Worm (Caenorhabditis elegans) whole organism, young adult: ENCODE results near the gene C53C11.4.

Experiments
- B0261.1 ChIP-seq: sonication (generic microtip); optimal IDR thresholded peaks from 2 replicates; lab custom pipeline; 2016; ENCODE audit warnings: mild to moderate bottlenecking, missing genetic modification characterization, moderate library complexity, missing compliant biosample characterization
- B0336.3 ChIP-seq: fragments of 200-800 bp; sonication (Bioruptor generic); IDR thresholded peaks from 2 replicates; pipeline ENCODE4 v1.3.6; 2022; ENCODE audit warnings: missing genetic modification characterization, missing compliant biosample characterization
- F23B12.7 ChIP-seq: sonication (generic microtip); optimal IDR thresholded peaks from 2 replicates; lab custom pipeline; 2017; ENCODE audit warnings: missing genetic modification characterization, mild to moderate bottlenecking, missing compliant biosample characterization, antibody characterized with exemption, moderate library complexity; ENCODE audit not compliant: insufficient read depth
- F37B4.10 ChIP-seq: fragments of 200-800 bp; sonication (Bioruptor generic); IDR thresholded peaks from 2 replicates; pipeline ENCODE4 v1.3.6; 2022; ENCODE audit warnings: missing genetic modification characterization, missing compliant biosample characterization
- F55B11.4 ChIP-seq: sonication (generic microtip); optimal IDR thresholded peaks from 2 replicates; lab custom pipeline; 2016; ENCODE audit warnings: missing compliant biosample characterization, missing genetic modification characterization, borderline replicate concordance; ENCODE audit not compliant: insufficient read depth
- F57C9.4 ChIP-seq: sonication (generic microtip); optimal IDR thresholded peaks from 2 replicates; lab custom pipeline; 2017; ENCODE audit warnings: mild to moderate bottlenecking, missing genetic modification characterization, missing compliant biosample characterization
- K11D2.4 ChIP-seq: fragments of 200-800 bp; sonication (Bioruptor generic); IDR thresholded peaks from 2 replicates; pipeline ENCODE4 v1.3.6; 2022; ENCODE audit warnings: missing genetic modification reagents, missing genetic modification characterization, missing compliant biosample characterization
- T07F8.4 ChIP-seq: sonication (generic microtip); optimal IDR thresholded peaks from 2 replicates; lab custom pipeline; 2016; ENCODE audit warnings: mild to moderate bottlenecking, missing genetic modification characterization, moderate library complexity, missing compliant biosample characterization
- Y53F4B.3 ChIP-seq: fragments of 200-800 bp; sonication (Bioruptor generic); IDR thresholded peaks from 2 replicates; pipeline ENCODE4 v1.3.6; 2022; ENCODE audit warnings: missing genetic modification reagents, missing genetic modification characterization, missing compliant biosample characterization
- Y56A3A.18 ChIP-seq: fragments of 200-800 bp; sonication (Bioruptor generic); IDR thresholded peaks from 2 replicates; pipeline ENCODE4 v1.3.6; 2022; ENCODE audit warnings: missing genetic modification reagents, missing genetic modification characterization, missing compliant biosample characterization
- Y79H2A.3 ChIP-seq: fragments of 200-800 bp; sonication (Bioruptor generic); conservative IDR thresholded peaks from 2 replicates; pipeline ENCODE4 v1.3.6; 2022; ENCODE audit warnings: missing genetic modification reagents, missing genetic modification characterization, missing compliant biosample characterization
- akir-1 ChIP-seq: fragments of 200-800 bp; sonication (Bioruptor generic); optimal IDR thresholded peaks from 2 replicates; lab custom pipeline; 2018; ENCODE audit warnings: mild to moderate bottlenecking, missing genetic modification characterization, moderate library complexity, missing compliant biosample characterization
- cebp-2 ChIP-seq: fragments of 200-800 bp; sonication (Bioruptor generic); IDR thresholded peaks from 2 replicates; pipeline ENCODE4 v1.3.6; 2022; ENCODE audit warnings: missing genetic modification characterization, missing compliant biosample characterization
- ceh-27 ChIP-seq: fragments of 200-800 bp; sonication (Bioruptor generic); optimal IDR thresholded peaks from 2 replicates; lab custom pipeline; 2018; ENCODE audit warnings: mild to moderate bottlenecking, missing genetic modification characterization, moderate library complexity, missing compliant biosample characterization
- die-1 ChIP-seq: sonication (generic microtip); optimal IDR thresholded peaks from 2 replicates; lab custom pipeline; 2016; ENCODE audit warnings: missing genotype, mild to moderate bottlenecking, missing genetic modification characterization, missing compliant biosample characterization
- dox-1 ChIP-seq: fragments of 200-800 bp; sonication (Bioruptor generic); IDR thresholded peaks from 2 replicates; pipeline ENCODE4 v1.3.6; 2022; ENCODE audit warnings: missing genetic modification reagents, missing genetic modification characterization, missing compliant biosample characterization
- ets-4 ChIP-seq: fragments of 200-800 bp; sonication (Bioruptor generic); optimal IDR thresholded peaks from 2 replicates; lab custom pipeline; 2018; ENCODE audit warnings: mild to moderate bottlenecking, missing genetic modification characterization, missing compliant biosample characterization
- him-1 ChIP-seq: sonication (generic microtip); optimal IDR thresholded peaks from 2 replicates; lab custom pipeline; 2016; ENCODE audit warnings: missing genotype, missing genetic modification reagents, missing genetic modification characterization, missing compliant biosample characterization
- let-607 ChIP-seq, 2 experiments: fragments of 200-800 bp in 1 of 2; sonication (Bioruptor generic) in 1 of 2; sonication (generic microtip) in 1 of 2; optimal IDR thresholded peaks; 2 replicates each; lab custom pipeline; 2016 to 2018; ENCODE audit warnings: mild to moderate bottlenecking in 2 of 2, missing compliant biosample characterization in 2 of 2, missing genetic modification characterization in 2 of 2, moderate library complexity in 2 of 2, missing genotype in 1 of 2
- lin-35 ChIP-seq, 3 experiments: fragments of 150-350 bp in 2 of 3; sonication (generic microtip) in 1 of 3; optimal IDR thresholded peaks; 2 replicates each; lab custom pipeline; 2014 to 2018; ENCODE audit warnings: missing biosample characterization in 3 of 3, missing genetic modification characterization in 3 of 3, missing genetic modification reagents in 3 of 3
- lir-1 ChIP-seq: fragments of 200-800 bp; sonication (Bioruptor generic); conservative IDR thresholded peaks from 2 replicates; pipeline ENCODE4 v1.3.6; 2022; ENCODE audit warnings: missing genetic modification reagents, missing genetic modification characterization, missing compliant biosample characterization
- lsy-27 ChIP-seq: sonication (generic microtip); optimal IDR thresholded peaks from 2 replicates; lab custom pipeline; 2017; ENCODE audit warnings: missing genetic modification characterization, mild to moderate bottlenecking, missing compliant biosample characterization, antibody characterized with exemption, missing genotype, borderline replicate concordance; ENCODE audit not compliant: insufficient read depth
- madf-8 ChIP-seq: fragments of 200-800 bp; sonication (Bioruptor generic); conservative IDR thresholded peaks from 2 replicates; pipeline ENCODE4 v1.3.6; 2022; ENCODE audit warnings: missing genetic modification reagents, missing genetic modification characterization, missing compliant biosample characterization
- nfya-1 ChIP-seq: sonication (generic microtip); optimal IDR thresholded peaks from 2 replicates; lab custom pipeline; 2017; ENCODE audit warnings: antibody characterized with exemption, missing compliant biosample characterization, missing genetic modification characterization, borderline replicate concordance; ENCODE audit not compliant: insufficient read depth
- nhr-80 ChIP-seq: sonication (generic microtip); optimal IDR thresholded peaks from 2 replicates; lab custom pipeline; 2016; ENCODE audit warnings: missing genetic modification characterization, missing compliant biosample characterization
- nhr-90 ChIP-seq: sonication (generic microtip); optimal IDR thresholded peaks from 2 replicates; lab custom pipeline; 2016; ENCODE audit warnings: missing genotype, mild to moderate bottlenecking, missing genetic modification characterization, missing compliant biosample characterization
- repo-1 ChIP-seq: sonication (generic microtip); optimal IDR thresholded peaks from 2 replicates; lab custom pipeline; 2017; ENCODE audit warnings: mild to moderate bottlenecking, missing genetic modification characterization, missing compliant biosample characterization
- sdz-38 ChIP-seq: sonication (generic microtip); optimal IDR thresholded peaks from 2 replicates; lab custom pipeline; 2016; ENCODE audit warnings: missing genotype, missing genetic modification characterization, missing compliant biosample characterization
- snpc-4 ChIP-seq, 5 experiments: fragments of 150-350 bp in 1 of 5; sonication (generic microtip) in 4 of 5; optimal IDR thresholded peaks; 2 replicates each; lab custom pipeline; 2014 to 2018; ENCODE audit warnings: missing genetic modification characterization in 5 of 5, missing biosample characterization in 3 of 5, antibody characterized with exemption in 2 of 5, mild to moderate bottlenecking in 2 of 5, missing compliant biosample characterization in 2 of 5, missing genotype in 2 of 5, moderate library complexity in 2 of 5, missing genetic modification reagents in 1 of 5
- tbp1 ChIP-seq: fragments of 200-800 bp; sonication (Bioruptor generic); optimal IDR thresholded peaks from 2 replicates; lab custom pipeline; 2018; ENCODE audit warnings: mild to moderate bottlenecking, missing genetic modification characterization, missing compliant biosample characterization
- unc-130 ChIP-seq: sonication (generic microtip); optimal IDR thresholded peaks from 2 replicates; lab custom pipeline; 2016; ENCODE audit warnings: missing genetic modification reagents, missing genetic modification characterization, missing compliant biosample characterization
- zfh-2 ChIP-seq: fragments of 200-800 bp; sonication (Bioruptor generic); conservative IDR thresholded peaks from 2 replicates; pipeline ENCODE4 v1.3.6; 2022; ENCODE audit warnings: missing genetic modification reagents, missing genetic modification characterization, missing compliant biosample characterization
- ztf-22 ChIP-seq: fragments of 200-800 bp; sonication (Bioruptor generic); optimal IDR thresholded peaks from 2 replicates; lab custom pipeline; 2018; ENCODE audit warnings: mild to moderate bottlenecking, missing genetic modification characterization, moderate library complexity, missing compliant biosample characterization
- ztf-26 ChIP-seq: sonication (generic microtip); optimal IDR thresholded peaks from 2 replicates; lab custom pipeline; 2017; ENCODE audit warnings: missing genetic modification characterization, missing compliant biosample characterization
- ztf-3 ChIP-seq: fragments of 200-800 bp; sonication (Bioruptor generic); optimal IDR thresholded peaks from 2 replicates; lab custom pipeline; 2018; ENCODE audit warnings: mild to moderate bottlenecking, missing genetic modification characterization, missing compliant biosample characterization
- ztf-6 ChIP-seq: fragments of 200-800 bp; sonication (Bioruptor generic); IDR thresholded peaks from 2 replicates; pipeline ENCODE4 v1.3.6; 2022; ENCODE audit warnings: missing genetic modification reagents, missing genetic modification characterization, missing compliant biosample characterization

Gene C53C11.4

ce11 chrX:17324954-17325353 lies 14.2 kb downstream of the C53C11.4 start:
- TF ChIP-seq Y79H2A.3 (GFP tag; lab: Robert Waterston, UW), result no peak
- no peak for TF ChIP-seq him-1 (tag; lab: Kevin White, UChicago)
- 0 out of 2 replicates have a peak, but pooled peaks have one; percentile 30 for TF ChIP-seq zfh-2 (GFP tag; lab: Robert Waterston, UW)

DNA sequence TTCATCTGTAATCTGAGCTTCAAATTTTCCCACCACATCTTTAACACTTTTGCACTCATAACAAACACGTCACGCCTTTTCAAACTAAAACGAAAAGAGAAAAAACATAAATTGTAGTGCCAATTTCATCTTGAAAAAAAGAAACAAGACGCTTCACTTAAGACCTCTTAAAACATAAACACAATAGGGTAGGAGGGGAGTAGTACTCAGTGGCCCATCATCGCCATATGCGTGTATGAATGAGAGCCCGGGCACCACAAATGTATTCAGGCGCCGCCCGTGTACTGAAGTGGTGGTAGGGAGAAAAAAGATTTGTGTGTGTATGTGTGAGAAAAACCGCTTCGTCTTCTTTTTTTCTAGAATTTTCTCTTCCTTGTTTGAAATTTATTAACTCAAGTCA lies 16.5 kb downstream of the C53C11.4 start:
- no peak for TF ChIP-seq lir-1
- TF ChIP-seq ceh-27 (GFP tag; lab: Kevin White, UChicago), result peak; percentile 73

DNA sequence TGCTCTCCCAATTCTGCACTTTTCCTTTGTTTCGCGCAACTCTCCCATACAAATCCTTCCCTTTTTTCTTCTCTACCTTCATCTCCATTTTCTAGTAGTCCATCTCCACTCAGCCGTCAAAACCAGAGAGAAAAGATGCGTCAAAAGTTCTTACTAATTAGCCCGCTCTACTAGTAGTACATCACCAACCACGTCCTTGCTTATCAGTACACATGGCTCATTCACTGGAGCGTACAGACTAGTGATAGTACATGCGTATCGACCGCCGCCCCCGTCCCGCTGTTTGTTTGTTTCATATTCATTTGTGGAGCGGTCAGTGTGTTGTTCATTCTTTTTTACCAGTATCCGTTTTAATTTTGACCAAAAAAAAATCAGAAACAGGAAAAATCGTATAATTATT lies 18.4 kb downstream of the C53C11.4 start:
- 0 out of 2 replicates have a peak, but pooled peaks have one; percentile 12 for TF ChIP-seq dox-1 (GFP tag; lab: Robert Waterston, UW)
- no peak for TF ChIP-seq F37B4.10 (GFP tag; lab: Robert Waterston, UW)

- TF ChIP-seq die-1 (tag; lab: Kevin White, UChicago), result no peak
- TF ChIP-seq B0261.1 (tag; lab: Kevin White, UChicago), result no peak
- no peak for TF ChIP-seq dox-1 (GFP tag; lab: Robert Waterston, UW)
- TF ChIP-seq ztf-6 (GFP tag; lab: Robert Waterston, UW), result no peak
- TF ChIP-seq B0336.3 (GFP tag; lab: Robert Waterston, UW), result no peak
Measured at ce11 chrX:17330574-17330973, 19.9 kb downstream of the C53C11.4 start.

ce11 chrX:17333752-17334151 lies 23.0 kb downstream of the C53C11.4 start, which contains the start of gene C53C11.5:
Gene C53C11.5, plus strand, starts transcription at chrX:17334052.
- TF ChIP-seq nhr-90 (tag; lab: Kevin White, UChicago) (no peak), F55B11.4 (tag; lab: Kevin White, UChicago) (no peak), Y56A3A.18 (no peak), snpc-4 (GFP tag; optimal IDR thresholded peaks at IDR 0.05; lab: Kevin White, UChicago) (no peak), snpc-4 (tag; optimal IDR thresholded peaks at IDR 0.05; lab: Kevin White, UChicago) (no peak), let-607 (tag; optimal IDR thresholded peaks at IDR 0.05; lab: Kevin White, UChicago) (no peak), unc-130 (GFP tag; lab: Kevin White, UChicago) (no peak), cebp-2 (GFP tag; lab: Robert Waterston, UW) (no peak), K11D2.4 (GFP tag; lab: Robert Waterston, UW) (no peak), ztf-6 (GFP tag; lab: Robert Waterston, UW) (no peak), nfya-1 (tag; lab: Kevin White, UChicago) (no peak)

DNA sequence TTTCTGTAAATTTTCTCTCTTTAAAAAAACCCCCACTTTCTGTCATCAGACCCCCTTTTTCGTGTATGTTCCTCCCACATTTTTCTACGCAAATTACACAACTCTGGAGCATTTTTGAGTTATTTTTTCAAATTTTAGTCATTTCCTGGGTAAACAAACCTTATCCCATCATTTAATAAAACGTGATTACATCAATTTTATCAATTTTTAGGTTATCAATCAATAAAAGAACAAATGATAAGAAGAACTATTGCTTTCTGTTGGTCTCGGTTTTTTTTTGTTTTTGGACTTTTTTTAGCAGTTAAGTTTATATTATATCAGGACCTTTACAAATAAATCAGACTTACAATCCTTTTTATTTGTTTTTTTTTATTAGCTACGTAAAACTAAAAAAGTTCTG lies 25.6 kb downstream of the C53C11.4 start, which contains the start of gene C53C11.2:
C53C11.2 (plus strand) TSS at position 284 of the 400 bp plus-strand sequence.
- TF ChIP-seq lsy-27 (tag; lab: Kevin White, UChicago), result no peak
- TF ChIP-seq nhr-80 (tag; lab: Kevin White, UChicago), result peak; percentile 9
- no peak for TF ChIP-seq sdz-38 (tag; lab: Kevin White, UChicago)
- no peak for TF ChIP-seq repo-1 (tag; lab: Kevin White, UChicago)
- no peak for TF ChIP-seq tbp1 (GFP tag; lab: Kevin White, UChicago)
- TF ChIP-seq akir-1 (GFP tag; lab: Kevin White, UChicago), result no peak

DNA sequence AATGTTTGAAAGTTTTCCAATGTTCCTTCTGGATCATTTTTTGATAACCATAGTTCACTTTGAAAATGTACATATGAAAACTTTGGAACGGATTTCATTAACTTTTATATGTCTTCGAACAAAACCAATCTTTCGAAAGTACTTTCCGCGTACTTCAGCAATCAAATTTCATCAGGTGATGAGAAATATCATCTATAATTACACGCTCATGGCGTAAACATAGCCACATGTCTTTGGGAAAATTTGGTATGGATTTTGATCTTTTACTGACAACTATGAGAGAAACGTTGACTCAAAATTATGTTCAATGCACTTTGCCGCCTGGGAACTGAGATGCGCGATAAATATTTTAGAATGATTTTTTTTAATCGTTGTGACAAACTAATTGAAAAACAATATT lies 28.2 kb downstream of the C53C11.4 start:
- TF ChIP-seq ztf-26 (tag; lab: Kevin White, UChicago) (no peak), ztf-3 (GFP tag; lab: Kevin White, UChicago) (no peak), ets-4 (no peak), snpc-4 (GFP tag; optimal IDR thresholded peaks at IDR 0.05; lab: Kevin White, UChicago) (no peak), snpc-4 (tag; optimal IDR thresholded peaks at IDR 0.05; lab: Kevin White, UChicago) (no peak), lin-35 (GFP tag; optimal IDR thresholded peaks at IDR 0.05; lab: Kevin White, UChicago) (no peak), nhr-80 (tag; lab: Kevin White, UChicago) (no peak), Y53F4B.3 (GFP tag; lab: Robert Waterston, UW) (no peak), ztf-22 (GFP tag; lab: Kevin White, UChicago) (no peak), F23B12.7 (tag; lab: Kevin White, UChicago) (no peak), ceh-27 (GFP tag; lab: Kevin White, UChicago) (no peak), lir-1 (no peak), madf-8 (no peak), F57C9.4 (no peak), T07F8.4 (no peak)
